Fruit fly (Drosophila melanogaster): Measurements from ENCODE around the gene Srp14.

Srp14 gene

dm6 chr3R:20594194-20595144 is 14.6 kb downstream of the Srp14 start (continued):
- TF ChIP-seq Hr38 (GFP tag; optimal IDR thresholded peaks at IDR 0.05) (no peak), Eip75B (GFP tag; optimal IDR thresholded peaks at IDR 0.05) (peak; percentile 72), CG4318 (GFP tag; optimal IDR thresholded peaks at IDR 0.05) (peak; percentile 82), Met (GFP tag; optimal IDR thresholded peaks at IDR 0.05) (peak; percentile 65), CG3032 (tag; optimal IDR thresholded peaks at IDR 0.05) (peak; percentile 94), OdsH (GFP tag; optimal IDR thresholded peaks at IDR 0.05) (peak; percentile 89), Smox (GFP tag; optimal IDR thresholded peaks at IDR 0.05) (peak; percentile 68), CG11294 (GFP tag; IDR thresholded peaks at IDR 0.05) (peak; percentile 62; the same call in 1 of the 2 replicates), fd85E (GFP tag; optimal IDR thresholded peaks at IDR 0.05) (peak; percentile 69), CG6792 (GFP tag; optimal IDR thresholded peaks at IDR 0.05) (peak; percentile 88), CG8119 (GFP tag; IDR thresholded peaks at IDR 0.05) (peak; percentile 94), svp (GFP tag) (peak; percentile 85), CG34406 (GFP tag; optimal IDR thresholded peaks at IDR 0.05) (peak; percentile 93), net (GFP tag; optimal IDR thresholded peaks at IDR 0.05) (peak; percentile 81), fkh (GFP tag; optimal IDR thresholded peaks at IDR 0.05) (peak; percentile 73), CG7368 (GFP tag; optimal IDR thresholded peaks at IDR 0.05) (peak; percentile 78), CG3919 (GFP tag; optimal IDR thresholded peaks at IDR 0.05) (peak; percentile 91), CG6276 (GFP tag; optimal IDR thresholded peaks at IDR 0.05) (peak; percentile 69), Gug (GFP tag; IDR thresholded peaks at IDR 0.05) (peak; percentile 74), CG6163 (GFP tag; IDR thresholded peaks at IDR 0.05) (peak; percentile 84), CG6854 (GFP tag; optimal IDR thresholded peaks at IDR 0.05) (peak; percentile 54), esn (GFP tag; optimal IDR thresholded peaks at IDR 0.05) (peak; percentile 86), Eip78C (GFP tag) (peak; percentile 98), dac (GFP tag; optimal IDR thresholded peaks at IDR 0.05) (peak; percentile 70), Hr39 (GFP tag; optimal IDR thresholded peaks at IDR 0.05) (peak; percentile 49), CG10631 (GFP tag; optimal IDR thresholded peaks at IDR 0.05) (peak; percentile 95), Hr4 (GFP tag; optimal IDR thresholded peaks at IDR 0.05) (peak; percentile 63), CG8319 (GFP tag; optimal IDR thresholded peaks at IDR 0.05) (peak; percentile 59), fd59A (GFP tag; optimal IDR thresholded peaks at IDR 0.05) (peak; percentile 80), eg (GFP tag; IDR thresholded peaks at IDR 0.05) (peak; percentile 75)

dm6 chr3R:20595145-20595812 is 15.4 kb downstream of the Srp14 start:
- peak; percentile 27 for TF ChIP-seq CG32006 (GFP tag; optimal IDR thresholded peaks at IDR 0.05)
- TF ChIP-seq dac (GFP tag; optimal IDR thresholded peaks at IDR 0.05): no peak
- peak; percentile 66 for TF ChIP-seq Eip78C (GFP tag)
- TF ChIP-seq CG3919 (GFP tag; optimal IDR thresholded peaks at IDR 0.05): no peak
- no peak for TF ChIP-seq Hr38 (GFP tag; optimal IDR thresholded peaks at IDR 0.05)
- TF ChIP-seq Met (GFP tag; optimal IDR thresholded peaks at IDR 0.05): no peak
- TF ChIP-seq Hr39 (GFP tag; optimal IDR thresholded peaks at IDR 0.05): no peak
- peak; percentile 12 for TF ChIP-seq CG6276 (GFP tag; optimal IDR thresholded peaks at IDR 0.05)
- TF ChIP-seq salr (GFP tag; optimal IDR thresholded peaks at IDR 0.05): peak in 1 of 2 experiments; percentile 5

dm6 chr3R:20595901-20596300 is 16.0 kb downstream of the Srp14 start:
- TF ChIP-seq CG16779 (tag; optimal IDR thresholded peaks at IDR 0.05): no peak
- no peak for TF ChIP-seq CG8632 (GFP tag; optimal IDR thresholded peaks at IDR 0.05)
- no peak for TF ChIP-seq CG15336 (GFP tag; IDR thresholded peaks at IDR 0.05)
- TF ChIP-seq Eip75B (GFP tag; optimal IDR thresholded peaks at IDR 0.05): no peak
- no peak for TF ChIP-seq CG9139 (GFP tag; optimal IDR thresholded peaks at IDR 0.05)
- no peak for TF ChIP-seq dsx (GFP tag; optimal IDR thresholded peaks at IDR 0.05; ENCODE audit: poor library complexity, severe bottlenecking)

Data from whole organism, prepupa.